Fruit fly (Drosophila melanogaster) whole organism, prepupa: ENCODE measurements around the gene CG17855.

Source experiments
- CG10631 ChIP-seq: fragments of 200-800 bp; sonication (Bioruptor generic); optimal IDR thresholded peaks from 2 replicates; lab custom pipeline; 2016; ENCODE audit warnings: missing biosample characterization, missing genetic modification characterization
- CG4318 ChIP-seq: fragments of 200-800 bp; sonication (Bioruptor generic); optimal IDR thresholded peaks from 3 replicates; lab custom pipeline; 2017; ENCODE audit warnings: missing biosample characterization, mild to moderate bottlenecking, missing genetic modification characterization
- CG6163 ChIP-seq: fragments of 200-800 bp; sonication (Bioruptor generic); IDR thresholded peaks from 3 replicates; pipeline ENCODE4 v1.3.6; 2022; ENCODE audit warnings: missing biosample characterization, missing genetic modification characterization
- Hr38 ChIP-seq: sonication (Bioruptor generic); optimal IDR thresholded peaks from 2 replicates; lab custom pipeline; 2016; ENCODE audit warnings: missing biosample characterization, missing genetic modification characterization
- achi ChIP-seq: fragments of 200-800 bp; sonication (Bioruptor generic); optimal IDR thresholded peaks from 3 replicates; lab custom pipeline; 2016; ENCODE audit warnings: missing biosample characterization, missing genetic modification characterization
- acj6 ChIP-seq: fragments of 200-800 bp; sonication (Bioruptor generic); optimal IDR thresholded peaks from 3 replicates; lab custom pipeline; 2016; ENCODE audit warnings: missing biosample characterization, missing genetic modification characterization
- fd59A ChIP-seq: fragments of 200-800 bp; sonication (Bioruptor generic); optimal IDR thresholded peaks from 2 replicates; lab custom pipeline; 2017; ENCODE audit warnings: missing biosample characterization, mild to moderate bottlenecking, missing genetic modification characterization, missing genetic modification reagents

DNA sequence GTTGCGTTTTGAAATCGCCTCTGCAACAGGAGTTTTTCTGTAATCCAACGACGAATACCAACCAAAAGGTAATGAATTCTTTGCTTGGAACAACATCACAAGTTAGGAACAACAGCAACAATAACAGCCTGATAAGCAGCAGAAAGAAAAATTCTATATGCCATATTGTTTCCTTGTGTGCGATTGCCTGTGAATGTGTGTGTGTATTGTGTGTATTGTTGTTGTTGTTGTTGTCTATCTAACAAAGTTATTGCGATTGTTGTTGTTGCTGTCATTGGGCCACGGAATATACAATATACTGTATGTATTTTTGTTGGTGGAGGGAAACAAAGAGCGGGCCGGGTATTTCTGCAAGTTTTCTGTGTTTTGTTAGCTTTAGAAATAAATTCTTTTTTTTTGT, 28.8 kb downstream of the CG17855 start:
- no peak for TF ChIP-seq fd59A (GFP tag; lab: Kevin White, UChicago)
- no peak for TF ChIP-seq achi (GFP tag; lab: Kevin White, UChicago)
- TF ChIP-seq Hr38: no peak
- no peak for TF ChIP-seq CG10631
- TF ChIP-seq CG6163 (GFP tag; lab: Robert Waterston, UW): no peak
- TF ChIP-seq acj6: no peak
- TF ChIP-seq CG4318 (GFP tag; lab: Kevin White, UChicago): no peak
